Fruit fly (Drosophila melanogaster) whole organism, adult: ENCODE data around the gene CG9760.

Source experiments
- CG11617 ChIP-seq: fragments of 200-800 bp; sonication (Bioruptor generic); optimal IDR thresholded peaks from 2 replicates; lab custom pipeline; 2017; ENCODE audit warnings: mild to moderate bottlenecking, missing biosample characterization, missing genetic modification reagents, missing genetic modification characterization
- CG12768 ChIP-seq: fragments of 200-800 bp; sonication (Bioruptor generic); optimal IDR thresholded peaks from 2 replicates; lab custom pipeline; 2017; ENCODE audit warnings: missing biosample characterization, missing genetic modification characterization, mild to moderate bottlenecking, moderate library complexity, missing genetic modification reagents
- CG14711 ChIP-seq: fragments of 200-800 bp; sonication (Bioruptor generic); optimal IDR thresholded peaks from 2 replicates; lab custom pipeline; 2018; ENCODE audit warnings: missing biosample characterization, mild to moderate bottlenecking, missing genetic modification characterization, moderate library complexity
- CG1620 ChIP-seq: fragments of 200-800 bp; sonication (Bioruptor generic); optimal IDR thresholded peaks from 2 replicates; lab custom pipeline; 2016; ENCODE audit warnings: missing biosample characterization, missing genetic modification characterization
- CG33017 ChIP-seq: fragments of 200-800 bp; sonication (Bioruptor generic); optimal IDR thresholded peaks from 2 replicates; lab custom pipeline; 2018; ENCODE audit warnings: missing biosample characterization, mild to moderate bottlenecking, missing genetic modification characterization, moderate library complexity
- CG5204 ChIP-seq: fragments of 200-800 bp; sonication (Bioruptor generic); optimal IDR thresholded peaks from 2 replicates; lab custom pipeline; 2016; ENCODE audit warnings: missing biosample characterization, missing genetic modification characterization
- CG7045 ChIP-seq: fragments of 200-800 bp; sonication (Bioruptor generic); optimal IDR thresholded peaks from 2 replicates; lab custom pipeline; 2017; ENCODE audit warnings: missing biosample characterization, mild to moderate bottlenecking, missing genetic modification characterization
- CG7101 ChIP-seq: fragments of 200-800 bp; sonication (Bioruptor generic); optimal IDR thresholded peaks from 2 replicates; lab custom pipeline; 2018; ENCODE audit warnings: missing biosample characterization, mild to moderate bottlenecking, missing genetic modification characterization, moderate library complexity
- Clk ChIP-seq: fragments of 200-800 bp; sonication (Bioruptor generic); optimal IDR thresholded peaks from 2 replicates; lab custom pipeline; 2017; ENCODE audit warnings: missing biosample characterization, missing genetic modification characterization
- Crg-1 ChIP-seq: fragments of 200-800 bp; sonication (Bioruptor generic); optimal IDR thresholded peaks from 2 replicates; lab custom pipeline; 2016; ENCODE audit warnings: missing biosample characterization, missing genetic modification characterization
- Hr96 ChIP-seq: fragments of 200-800 bp; sonication (Bioruptor generic); optimal IDR thresholded peaks from 2 replicates; lab custom pipeline; 2016; ENCODE audit warnings: missing biosample characterization, missing genetic modification characterization
- Mnt ChIP-seq: fragments of 200-800 bp; sonication (Bioruptor generic); optimal IDR thresholded peaks from 2 replicates; lab custom pipeline; 2016; ENCODE audit warnings: missing biosample characterization, mild to moderate bottlenecking, missing genetic modification characterization
- bab1 ChIP-seq: fragments of 200-800 bp; sonication (Bioruptor generic); optimal IDR thresholded peaks from 3 replicates; lab custom pipeline; 2019; ENCODE audit warnings: missing biosample characterization, mild to moderate bottlenecking, missing genetic modification characterization, moderate library complexity
- cic ChIP-seq: fragments of 200-800 bp; sonication (Bioruptor generic); optimal IDR thresholded peaks from 2 replicates; lab custom pipeline; 2017; ENCODE audit warnings: missing biosample characterization, mild to moderate bottlenecking, missing genetic modification characterization, moderate library complexity
- cnc ChIP-seq, 2 experiments: fragments of >200 bp; optimal IDR thresholded peaks; 2 replicates each; lab custom pipeline; 2017
- kay ChIP-seq: fragments of 200-800 bp; sonication (Bioruptor generic); peaks from one replicate; lab custom pipeline; 2016; ENCODE audit warnings: missing biosample characterization, missing genetic modification characterization, borderline replicate concordance
- ovo ChIP-seq: fragments of 200-800 bp; sonication (Bioruptor generic); optimal IDR thresholded peaks from 2 replicates; lab custom pipeline; 2016; ENCODE audit warnings: missing biosample characterization, missing genetic modification characterization
- pad ChIP-seq: fragments of 200-800 bp; sonication (Bioruptor generic); optimal IDR thresholded peaks from 3 replicates; lab custom pipeline; 2017; ENCODE audit warnings: missing biosample characterization, missing genetic modification characterization, mild to moderate bottlenecking, moderate library complexity, missing genetic modification reagents
- tj ChIP-seq: fragments of 200-800 bp; sonication (Bioruptor generic); optimal IDR thresholded peaks from 3 replicates; lab custom pipeline; 2017; ENCODE audit warnings: missing biosample characterization, mild to moderate bottlenecking, missing genetic modification characterization, moderate library complexity
- toe ChIP-seq: fragments of 200-800 bp; sonication (Bioruptor generic); optimal IDR thresholded peaks from 2 replicates; lab custom pipeline; 2016; ENCODE audit warnings: missing biosample characterization, missing genetic modification characterization

CG9760 gene

dm6 chr3L:12163082-12163481, 453 bp downstream of the CG9760 start:
- TF ChIP-seq CG5204 (GFP tag; lab: Kevin White, UChicago) (no peak), cnc (optimal IDR thresholded peaks at IDR 0.05; lab: Kevin White, UChicago) (no peak), CG7101 (tag; lab: Kevin White, UChicago) (no peak), Clk (GFP tag; lab: Kevin White, UChicago) (no peak), ovo (GFP tag; lab: Kevin White, UChicago) (no peak), Mnt (no peak), cic (GFP tag; lab: Kevin White, UChicago) (no peak), bab1 (GFP tag; lab: Kevin White, UChicago) (no peak), CG11617 (GFP tag; lab: Kevin White, UChicago) (no peak), Hr96 (no peak), kay (GFP tag; lab: Kevin White, UChicago) (no peak), CG12768 (GFP tag; lab: Kevin White, UChicago) (no peak), CG33017 (tag; lab: Kevin White, UChicago) (no peak), pad (no peak)

DNA sequence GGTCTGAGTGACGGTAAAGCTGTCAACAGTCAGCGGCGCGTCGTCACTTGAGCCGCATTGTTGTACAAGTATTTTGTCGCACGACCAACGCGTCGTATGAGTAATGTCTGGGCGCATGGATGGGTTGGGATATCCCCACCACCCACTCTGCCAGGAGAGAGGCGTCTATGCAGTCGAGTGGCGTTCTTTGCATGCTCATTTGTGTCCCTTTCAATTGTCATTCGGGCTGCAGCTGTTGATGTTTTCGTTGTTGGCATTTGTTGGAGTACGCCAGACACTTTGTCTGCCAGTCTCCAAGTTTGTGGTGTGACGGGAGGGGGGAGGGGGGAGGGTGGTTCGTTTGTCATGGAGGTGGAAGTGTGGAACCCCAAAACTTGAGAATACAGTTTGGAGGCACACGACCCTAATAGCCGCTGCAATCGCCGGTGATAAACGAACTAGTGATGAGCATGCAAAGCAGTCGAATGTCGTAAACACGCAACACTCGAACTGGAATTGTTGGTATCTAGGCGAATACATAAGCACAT, 1.3 kb downstream of the CG9760 start:
- TF ChIP-seq Hr96: no peak
- TF ChIP-seq Clk (GFP tag; lab: Kevin White, UChicago): no peak

dm6 chr3L:12149024-12149423, 14.5 kb downstream of the CG9760 start, which contains the start of gene CG32099:
Gene CG32099 (plus strand): TSS chr3L:12149273.
- TF ChIP-seq CG7101 (tag; lab: Kevin White, UChicago): no peak
- peak; percentile 13 for TF ChIP-seq CG14711
- no peak for TF ChIP-seq kay (GFP tag; lab: Kevin White, UChicago)
- no peak for TF ChIP-seq Mnt

dm6 chr3L:12146970-12147369, 16.6 kb downstream of the CG9760 start:
- no peak for TF ChIP-seq toe (GFP tag; lab: Kevin White, UChicago)
- peak; percentile 30 for TF ChIP-seq Mnt
- no peak for TF ChIP-seq cnc (optimal IDR thresholded peaks at IDR 0.05; lab: Kevin White, UChicago)
- TF ChIP-seq ovo (GFP tag; lab: Kevin White, UChicago): peak; percentile 48

DNA sequence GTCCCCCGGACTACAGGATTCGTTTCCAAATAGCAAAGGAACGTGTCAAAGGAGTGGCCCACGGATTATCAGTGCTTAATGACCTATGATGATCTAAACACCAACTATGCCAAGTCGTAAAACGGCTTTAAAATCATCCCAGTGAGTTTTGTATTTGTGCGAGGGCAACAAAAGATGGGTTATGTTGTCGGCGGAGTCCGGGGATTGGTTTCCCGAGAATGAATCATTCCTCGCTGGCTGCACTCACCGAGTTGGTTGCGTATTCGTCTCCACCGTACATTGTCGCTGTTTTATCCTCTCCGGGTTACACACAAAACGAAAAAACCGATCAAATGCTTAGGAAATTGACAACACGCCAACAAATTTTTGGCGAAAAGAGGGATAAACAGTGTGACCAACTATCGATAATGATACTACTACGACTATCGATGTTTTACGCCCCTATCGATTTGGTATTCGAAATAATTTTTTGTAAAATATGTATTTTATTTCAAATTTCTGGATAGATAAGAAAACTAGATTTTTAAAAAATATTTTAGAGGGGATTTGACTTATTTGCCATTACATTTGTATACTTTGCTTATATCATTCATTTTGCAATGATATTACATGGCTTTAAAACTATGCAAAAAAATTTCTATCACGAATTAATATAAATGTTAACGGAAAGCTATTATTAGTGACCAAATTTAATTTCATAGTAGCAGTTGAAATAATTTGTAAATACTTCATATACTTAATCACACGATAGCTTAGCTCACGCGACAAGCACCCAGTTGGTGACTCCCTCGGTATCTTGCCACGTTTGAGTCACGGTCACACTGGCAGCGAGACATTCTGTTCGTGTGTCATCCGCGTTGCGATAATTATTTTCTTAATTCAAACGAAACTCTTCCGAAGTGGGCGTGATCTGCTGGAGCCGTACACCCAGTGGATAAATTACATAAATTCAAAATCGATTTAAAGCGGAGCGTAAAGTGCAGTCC, 17.5 kb downstream of the CG9760 start, which contains the start of the genes eIF3l and Nrx-IV:
TSS of gene eIF3l (minus strand) at position 389 of the 986 bp plus-strand sequence.
TSS of gene Nrx-IV (plus strand) at position 811 of the 986 bp plus-strand sequence.
- no peak for TF ChIP-seq Clk (GFP tag; lab: Kevin White, UChicago)
- TF ChIP-seq CG7045 (GFP tag; lab: Kevin White, UChicago): no peak

DNA sequence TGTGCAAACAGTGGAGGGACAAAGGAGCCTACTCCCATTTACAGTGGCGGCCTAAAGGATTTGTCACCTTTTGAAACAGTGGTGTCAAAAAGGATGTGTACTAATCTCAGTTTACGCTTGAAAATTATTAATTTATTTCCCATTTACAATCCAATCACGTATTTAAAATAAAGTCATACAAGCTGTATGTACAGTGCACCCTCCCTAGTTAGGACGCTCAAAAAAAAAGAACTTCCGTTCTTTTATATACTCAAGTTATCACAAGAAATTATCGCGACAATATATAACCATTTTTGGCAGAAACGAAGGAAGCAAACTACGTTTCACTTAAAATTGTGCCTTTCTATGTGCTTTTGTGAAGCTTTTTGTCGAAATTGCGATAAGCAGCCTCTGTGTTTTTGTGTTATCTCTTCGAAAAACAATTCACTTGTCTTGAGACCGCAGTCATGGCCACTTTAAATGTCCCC, 24.3 kb downstream of the CG9760 start:
- no peak for TF ChIP-seq cic (GFP tag; lab: Kevin White, UChicago)
- peak; percentile 49 for TF ChIP-seq CG7045 (GFP tag; lab: Kevin White, UChicago)
- TF ChIP-seq CG12768 (GFP tag; lab: Kevin White, UChicago): no peak
- peak; percentile 29 for TF ChIP-seq CG7101 (tag; lab: Kevin White, UChicago)
- TF ChIP-seq bab1 (GFP tag; lab: Kevin White, UChicago): no peak
- TF ChIP-seq ovo (GFP tag; lab: Kevin White, UChicago): no peak
- TF ChIP-seq Clk (GFP tag; lab: Kevin White, UChicago): no peak
- no peak for TF ChIP-seq tj (GFP tag; lab: Kevin White, UChicago)
- no peak for TF ChIP-seq CG5204 (GFP tag; lab: Kevin White, UChicago)
- peak; percentile 19 for TF ChIP-seq CG11617 (GFP tag; lab: Kevin White, UChicago)
- TF ChIP-seq Mnt: no peak
- peak; percentile 7 for TF ChIP-seq pad
- TF ChIP-seq CG1620 (GFP tag; lab: Kevin White, UChicago): peak; percentile 26
- TF ChIP-seq cnc (optimal IDR thresholded peaks at IDR 0.05; lab: Kevin White, UChicago): no peak
- TF ChIP-seq toe (GFP tag; lab: Kevin White, UChicago): no peak
- no peak for TF ChIP-seq Hr96
- TF ChIP-seq CG33017 (tag; lab: Kevin White, UChicago): peak; percentile 33
- peak; percentile 12 for TF ChIP-seq Crg-1 (GFP tag; lab: Kevin White, UChicago)
- TF ChIP-seq CG14711: peak; percentile 35
- no peak for TF ChIP-seq kay (GFP tag; lab: Kevin White, UChicago)
